Worm (Caenorhabditis elegans) whole organism, young adult: ENCODE results near the gene F43D2.7.

Source experiments
- C06A6.2 ChIP-seq: fragments of 200-800 bp; sonication (Bioruptor generic); conservative IDR thresholded peaks from 2 replicates; pipeline ENCODE4 v1.3.6; 2022; ENCODE audit warnings: missing genetic modification characterization, missing compliant biosample characterization
- F22D6.2 ChIP-seq: sonication (generic microtip); optimal IDR thresholded peaks from 2 replicates; lab custom pipeline; 2016; ENCODE audit warnings: mild to moderate bottlenecking, missing genetic modification characterization, missing compliant biosample characterization
- F37B4.10 ChIP-seq: fragments of 200-800 bp; sonication (Bioruptor generic); IDR thresholded peaks from 2 replicates; pipeline ENCODE4 v1.3.6; 2022; ENCODE audit warnings: missing genetic modification characterization, missing compliant biosample characterization
- F39B2.1 ChIP-seq: fragments of 200-800 bp; sonication (Bioruptor generic); IDR thresholded peaks from 2 replicates; pipeline ENCODE4 v1.3.6; 2022; ENCODE audit warnings: missing genetic modification reagents, missing genetic modification characterization, missing compliant biosample characterization
- F57A8.1 ChIP-seq: fragments of 200-800 bp; sonication (Bioruptor generic); optimal IDR thresholded peaks from 2 replicates; lab custom pipeline; 2018; ENCODE audit warnings: mild to moderate bottlenecking, missing genetic modification characterization, moderate library complexity, missing compliant biosample characterization
- K11D2.4 ChIP-seq: fragments of 200-800 bp; sonication (Bioruptor generic); IDR thresholded peaks from 2 replicates; pipeline ENCODE4 v1.3.6; 2022; ENCODE audit warnings: missing genetic modification reagents, missing genetic modification characterization, missing compliant biosample characterization
- K12H6.12 ChIP-seq: fragments of 200-800 bp; sonication (Bioruptor generic); optimal IDR thresholded peaks from 2 replicates; lab custom pipeline; 2018; ENCODE audit warnings: mild to moderate bottlenecking, missing genetic modification characterization, missing compliant biosample characterization
- Y56A3A.18 ChIP-seq: fragments of 200-800 bp; sonication (Bioruptor generic); IDR thresholded peaks from 2 replicates; pipeline ENCODE4 v1.3.6; 2022; ENCODE audit warnings: missing genetic modification reagents, missing genetic modification characterization, missing compliant biosample characterization
- Y67H2A.10 ChIP-seq: fragments of 200-800 bp; sonication (Bioruptor generic); conservative IDR thresholded peaks from 2 replicates; pipeline ENCODE4 v1.3.6; 2022; ENCODE audit warnings: missing genetic modification reagents, missing genetic modification characterization, missing compliant biosample characterization
- ZK185.1 ChIP-seq: sonication (generic microtip); optimal IDR thresholded peaks from 2 replicates; lab custom pipeline; 2016; ENCODE audit warnings: mild to moderate bottlenecking, missing genetic modification characterization, missing compliant biosample characterization; ENCODE audit not compliant: poor library complexity, severe bottlenecking
- ama-1 ChIP-seq, 3 experiments: fragments of 150-350 bp in 1 of 3; sonication (generic microtip) in 2 of 3; optimal IDR thresholded peaks; 2 replicates each; lab custom pipeline; 2014 to 2018; ENCODE audit warnings: missing biosample characterization in 2 of 3, missing genetic modification characterization in 2 of 3, missing genetic modification reagents in 2 of 3
- aptf-2 ChIP-seq: fragments of 200-800 bp; sonication (Bioruptor generic); conservative IDR thresholded peaks from 2 replicates; pipeline ENCODE4 v1.3.6; 2022; ENCODE audit warnings: missing genetic modification reagents, missing genetic modification characterization, missing compliant biosample characterization
- atf-7 ChIP-seq: sonication (generic microtip); optimal IDR thresholded peaks from 2 replicates; lab custom pipeline; 2017; ENCODE audit warnings: mild to moderate bottlenecking, missing genetic modification characterization, missing compliant biosample characterization
- attf-3 ChIP-seq: fragments of 200-800 bp; sonication (Bioruptor generic); conservative IDR thresholded peaks from 2 replicates; pipeline ENCODE4 v1.3.6; 2022; ENCODE audit warnings: missing genetic modification reagents, missing genetic modification characterization, missing compliant biosample characterization
- attf-5 ChIP-seq: fragments of 200-800 bp; sonication (Bioruptor generic); optimal IDR thresholded peaks from 2 replicates; lab custom pipeline; 2018; ENCODE audit warnings: mild to moderate bottlenecking, missing genetic modification characterization, missing compliant biosample characterization
- attf-6 ChIP-seq: fragments of 200-800 bp; sonication (Bioruptor generic); IDR thresholded peaks from 2 replicates; pipeline ENCODE4 v1.3.6; 2022; ENCODE audit warnings: missing genetic modification reagents, missing genetic modification characterization, missing compliant biosample characterization
- ceh-100 ChIP-seq: fragments of 200-800 bp; sonication (Bioruptor generic); IDR thresholded peaks from 2 replicates; pipeline ENCODE4 v1.3.6; 2022; ENCODE audit warnings: missing genetic modification reagents, missing genetic modification characterization, missing compliant biosample characterization
- ceh-40 ChIP-seq: fragments of 200-800 bp; sonication (Bioruptor generic); IDR thresholded peaks from 2 replicates; pipeline ENCODE4 v1.3.6; 2022; ENCODE audit warnings: missing genetic modification characterization, missing compliant biosample characterization
- ceh-91 ChIP-seq: fragments of 200-800 bp; sonication (Bioruptor generic); IDR thresholded peaks from 2 replicates; pipeline ENCODE4 v1.3.6; 2022; ENCODE audit warnings: missing genetic modification reagents, missing genetic modification characterization, missing compliant biosample characterization
- chd-7 ChIP-seq: sonication (generic microtip); optimal IDR thresholded peaks from 2 replicates; lab custom pipeline; 2016; ENCODE audit warnings: mild to moderate bottlenecking, missing genetic modification characterization, moderate library complexity, missing compliant biosample characterization
- die-1 ChIP-seq: sonication (generic microtip); optimal IDR thresholded peaks from 2 replicates; lab custom pipeline; 2016; ENCODE audit warnings: missing genotype, mild to moderate bottlenecking, missing genetic modification characterization, missing compliant biosample characterization
- dpl-1 ChIP-seq: fragments of 150-350 bp; optimal IDR thresholded peaks from 2 replicates; lab custom pipeline; 2014; ENCODE audit warnings: missing biosample characterization, missing genetic modification reagents, missing genetic modification characterization
- egl-18 ChIP-seq: fragments of 200-800 bp; sonication (Bioruptor generic); IDR thresholded peaks from 2 replicates; pipeline ENCODE4 v1.3.6; 2022; ENCODE audit warnings: missing genetic modification reagents, missing genetic modification characterization, missing compliant biosample characterization
- egrh-3 ChIP-seq: fragments of 200-800 bp; sonication (Bioruptor generic); IDR thresholded peaks from 2 replicates; pipeline ENCODE4 v1.3.6; 2022; ENCODE audit warnings: missing genetic modification reagents, missing genetic modification characterization, missing compliant biosample characterization
- ets-4 ChIP-seq: fragments of 200-800 bp; sonication (Bioruptor generic); optimal IDR thresholded peaks from 2 replicates; lab custom pipeline; 2018; ENCODE audit warnings: mild to moderate bottlenecking, missing genetic modification characterization, missing compliant biosample characterization
- him-1 ChIP-seq: sonication (generic microtip); optimal IDR thresholded peaks from 2 replicates; lab custom pipeline; 2016; ENCODE audit warnings: missing genotype, missing genetic modification reagents, missing genetic modification characterization, missing compliant biosample characterization
- hlh-12 ChIP-seq: sonication (generic microtip); optimal IDR thresholded peaks from 2 replicates; lab custom pipeline; 2016; ENCODE audit warnings: missing genetic modification characterization, missing compliant biosample characterization
- hmg-1.2 ChIP-seq: fragments of 200-800 bp; sonication (Bioruptor generic); IDR thresholded peaks from 2 replicates; pipeline ENCODE4 v1.3.6; 2022; ENCODE audit warnings: missing genetic modification reagents, missing genetic modification characterization, missing compliant biosample characterization
- hrde-1 ChIP-seq: sonication (generic microtip); optimal IDR thresholded peaks from 2 replicates; lab custom pipeline; 2016; ENCODE audit warnings: missing genetic modification characterization, mild to moderate bottlenecking, missing compliant biosample characterization, moderate library complexity, missing genotype, missing genetic modification reagents, borderline replicate concordance
- lin-40 ChIP-seq: sonication (generic microtip); optimal IDR thresholded peaks from 2 replicates; lab custom pipeline; 2016; ENCODE audit warnings: missing genetic modification characterization, mild to moderate bottlenecking, missing compliant biosample characterization, missing genotype, missing genetic modification reagents
- mcd-1 ChIP-seq: fragments of 200-800 bp; sonication (Bioruptor generic); IDR thresholded peaks from 2 replicates; pipeline ENCODE4 v1.3.6; 2022; ENCODE audit warnings: missing genetic modification reagents, missing genetic modification characterization, missing compliant biosample characterization
- mel-28 ChIP-seq: sonication (generic microtip); optimal IDR thresholded peaks from 2 replicates; lab custom pipeline; 2016; ENCODE audit warnings: borderline replicate concordance, mild to moderate bottlenecking, missing genetic modification characterization, missing compliant biosample characterization
- nhr-120 ChIP-seq: fragments of 200-800 bp; sonication (Bioruptor generic); IDR thresholded peaks from 2 replicates; pipeline ENCODE4 v1.3.6; 2022; ENCODE audit warnings: missing genetic modification characterization, missing compliant biosample characterization
- rcor-1 ChIP-seq: fragments of 200-800 bp; sonication (Bioruptor generic); IDR thresholded peaks from 2 replicates; pipeline ENCODE4 v1.3.6; 2022; ENCODE audit warnings: missing genetic modification reagents, missing genetic modification characterization, missing compliant biosample characterization
- sdz-38 ChIP-seq: sonication (generic microtip); optimal IDR thresholded peaks from 2 replicates; lab custom pipeline; 2016; ENCODE audit warnings: missing genotype, missing genetic modification characterization, missing compliant biosample characterization
- snpc-1.3 ChIP-seq: sonication (generic microtip); optimal IDR thresholded peaks from 2 replicates; lab custom pipeline; 2017; ENCODE audit warnings: missing genetic modification characterization, mild to moderate bottlenecking, missing compliant biosample characterization, antibody characterized with exemption, moderate library complexity, missing genotype, missing genetic modification reagents; ENCODE audit not compliant: insufficient read depth
- somi-1 ChIP-seq: fragments of 200-800 bp; sonication (Bioruptor generic); optimal IDR thresholded peaks from 2 replicates; lab custom pipeline; 2018; ENCODE audit warnings: mild to moderate bottlenecking, missing genetic modification characterization, missing compliant biosample characterization
- tbp1 ChIP-seq: fragments of 200-800 bp; sonication (Bioruptor generic); optimal IDR thresholded peaks from 2 replicates; lab custom pipeline; 2018; ENCODE audit warnings: mild to moderate bottlenecking, missing genetic modification characterization, missing compliant biosample characterization
- tlf-1 ChIP-seq: fragments of 200-800 bp; sonication (Bioruptor generic); optimal IDR thresholded peaks from 2 replicates; lab custom pipeline; 2018; ENCODE audit warnings: mild to moderate bottlenecking, missing genetic modification characterization, missing compliant biosample characterization
- unc-130 ChIP-seq: sonication (generic microtip); optimal IDR thresholded peaks from 2 replicates; lab custom pipeline; 2016; ENCODE audit warnings: missing genetic modification reagents, missing genetic modification characterization, missing compliant biosample characterization
- unc-62 ChIP-seq: fragments of 150-350 bp; optimal IDR thresholded peaks from 2 replicates; lab custom pipeline; 2014; ENCODE audit warnings: missing biosample characterization, missing genetic modification reagents, missing genetic modification characterization
- xnd-1 ChIP-seq: sonication (generic microtip); optimal IDR thresholded peaks from 2 replicates; lab custom pipeline; 2016; ENCODE audit warnings: missing genotype, missing genetic modification reagents, missing genetic modification characterization, missing compliant biosample characterization
- zfh-2 ChIP-seq: fragments of 200-800 bp; sonication (Bioruptor generic); conservative IDR thresholded peaks from 2 replicates; pipeline ENCODE4 v1.3.6; 2022; ENCODE audit warnings: missing genetic modification reagents, missing genetic modification characterization, missing compliant biosample characterization
- zim-3 ChIP-seq: sonication (generic microtip); optimal IDR thresholded peaks from 2 replicates; lab custom pipeline; 2017; ENCODE audit warnings: mild to moderate bottlenecking, missing genetic modification characterization, moderate library complexity, missing compliant biosample characterization
- ztf-28 ChIP-seq: fragments of 200-800 bp; sonication (Bioruptor generic); IDR thresholded peaks from 2 replicates; pipeline ENCODE4 v1.3.6; 2022; ENCODE audit warnings: missing genetic modification reagents, missing genetic modification characterization, missing compliant biosample characterization
- ztf-6 ChIP-seq: fragments of 200-800 bp; sonication (Bioruptor generic); IDR thresholded peaks from 2 replicates; pipeline ENCODE4 v1.3.6; 2022; ENCODE audit warnings: missing genetic modification reagents, missing genetic modification characterization, missing compliant biosample characterization

F43D2.7 gene

DNA sequence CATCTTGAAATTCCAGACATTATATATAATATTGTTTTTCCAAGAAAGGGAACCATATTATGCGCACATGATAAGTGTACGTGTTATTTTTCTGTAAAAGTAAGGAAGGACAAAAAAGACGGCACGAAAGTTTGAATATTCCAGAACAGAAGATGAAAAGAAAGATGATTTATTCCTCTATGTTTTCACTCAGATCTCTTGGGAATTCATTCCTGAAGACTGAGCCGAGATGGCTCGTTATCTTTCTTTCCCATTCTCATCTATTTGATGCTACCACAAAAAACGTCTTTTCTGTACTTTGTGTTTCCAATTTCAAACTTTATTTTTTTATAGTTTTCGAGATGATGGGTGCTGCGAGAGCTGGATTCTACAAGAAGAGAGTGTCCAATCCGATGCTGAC lies 36.2 kb downstream of the F43D2.7 start:
- TF ChIP-seq atf-7 (tag; lab: Kevin White, UChicago) (no peak), attf-5 (GFP tag; lab: Kevin White, UChicago) (no peak), ztf-6 (GFP tag; lab: Robert Waterston, UW) (no peak), snpc-1.3 (tag; lab: Kevin White, UChicago) (no peak), him-1 (no peak), sdz-38 (tag; lab: Kevin White, UChicago) (no peak), tbp1 (GFP tag; lab: Kevin White, UChicago) (no peak), rcor-1 (GFP tag; lab: Robert Waterston, UW) (no peak), xnd-1 (tag; lab: Kevin White, UChicago) (no peak), hmg-1.2 (GFP tag; lab: Robert Waterston, UW) (no peak), zfh-2 (GFP tag; lab: Robert Waterston, UW) (no peak), lin-40 (tag; lab: Kevin White, UChicago) (no peak), F37B4.10 (GFP tag; lab: Robert Waterston, UW) (no peak)

DNA sequence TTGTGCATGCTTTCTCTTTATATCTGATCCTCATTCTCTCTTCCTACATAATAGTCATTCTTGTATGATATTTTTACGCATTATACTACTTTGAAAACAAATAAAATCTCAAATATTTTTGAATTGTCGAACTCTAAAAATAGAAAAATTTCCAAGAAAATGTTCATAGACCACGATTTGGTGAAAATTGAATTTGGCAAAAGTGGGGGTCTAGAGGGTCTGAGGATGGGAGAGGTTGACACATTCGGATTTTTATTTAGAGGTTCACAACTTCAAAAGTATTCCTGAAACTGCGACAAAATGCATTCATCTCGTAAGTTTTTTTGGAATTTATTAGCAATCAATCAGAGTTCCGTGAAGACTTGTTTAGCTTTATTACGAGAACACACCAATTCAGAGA lies 40.0 kb downstream of the F43D2.7 start, which contains the start of gene glb-22:
glb-22 (plus strand) TSS at position 301 of the 400 bp plus-strand sequence.
- TF ChIP-seq hrde-1 (tag; lab: Kevin White, UChicago) (no peak), ztf-6 (GFP tag; lab: Robert Waterston, UW) (no peak), egrh-3 (no peak), ceh-40 (GFP tag; lab: Robert Waterston, UW) (no peak), unc-130 (GFP tag; lab: Kevin White, UChicago) (no peak), nhr-120 (no peak), F22D6.2 (tag; lab: Kevin White, UChicago) (no peak), mcd-1 (GFP tag; lab: Robert Waterston, UW) (no peak), dpl-1 (GFP tag; lab: Kevin White, UChicago) (no peak), atf-7 (tag; lab: Kevin White, UChicago) (no peak), F39B2.1 (GFP tag; lab: Robert Waterston, UW) (no peak), Y56A3A.18 (GFP tag; lab: Robert Waterston, UW) (no peak), him-1 (no peak), ceh-100 (GFP tag; lab: Robert Waterston, UW) (no peak), tlf-1 (GFP tag; lab: Kevin White, UChicago) (no peak), K12H6.12 (tag; lab: Kevin White, UChicago) (no peak), ztf-28 (no peak), ZK185.1 (tag; lab: Kevin White, UChicago) (no peak), somi-1 (no peak)

DNA sequence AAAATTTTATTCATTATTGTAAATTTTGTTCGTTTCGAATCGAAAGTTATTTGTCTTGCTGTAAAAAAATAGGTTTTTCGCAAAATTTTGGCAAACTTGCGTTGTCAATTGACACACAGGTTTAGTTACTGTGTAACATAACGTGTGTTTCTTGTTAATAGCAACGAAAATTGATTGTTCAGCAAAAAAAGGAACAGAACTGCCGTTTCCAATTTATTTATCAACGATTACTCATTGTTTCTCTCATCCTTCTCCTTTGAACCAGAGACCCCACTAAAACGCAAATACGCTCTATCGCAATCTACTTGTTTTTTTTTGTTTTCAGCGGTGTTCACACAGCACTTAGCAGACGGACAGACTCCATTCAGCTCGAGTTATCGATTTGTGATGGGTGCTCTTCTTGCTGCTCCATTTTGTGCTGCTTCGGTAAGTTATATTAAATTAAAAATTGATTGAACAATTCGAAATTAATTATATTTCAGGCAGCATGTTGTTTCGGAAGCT lies 42.2 kb downstream of the F43D2.7 start, which contains the start of gene R11H6.2:
R11H6.2 (plus strand) TSS at position 326 of the 504 bp plus-strand sequence.
- TF ChIP-seq mel-28 (no peak), K11D2.4 (GFP tag; lab: Robert Waterston, UW) (no peak), ceh-91 (GFP tag; lab: Robert Waterston, UW) (no peak), ztf-6 (GFP tag; lab: Robert Waterston, UW) (no peak), ets-4 (GFP tag; lab: Kevin White, UChicago) (no peak), attf-6 (GFP tag; lab: Robert Waterston, UW) (no peak), zim-3 (tag; lab: Kevin White, UChicago) (no peak), hlh-12 (tag; lab: Kevin White, UChicago) (no peak), C06A6.2 (GFP tag; lab: Robert Waterston, UW) (no peak), chd-7 (no peak), die-1 (tag; lab: Kevin White, UChicago) (no peak), mcd-1 (GFP tag; lab: Robert Waterston, UW) (peak; percentile 68), ceh-40 (GFP tag; lab: Robert Waterston, UW) (no peak), egl-18 (GFP tag; lab: Robert Waterston, UW) (no peak), F57A8.1 (GFP tag; lab: Kevin White, UChicago) (no peak), attf-5 (GFP tag; lab: Kevin White, UChicago) (peak; percentile 44), lin-40 (tag; lab: Kevin White, UChicago) (no peak), unc-62 (GFP tag; lab: Kevin White, UChicago) (no peak), attf-3 (GFP tag; lab: Robert Waterston, UW) (no peak), Y67H2A.10 (GFP tag; lab: Robert Waterston, UW) (no peak), ama-1 (optimal IDR thresholded peaks at IDR 0.05; lab: Kevin White, UChicago) (no peak), ama-1 (GFP tag; optimal IDR thresholded peaks at IDR 0.05; lab: Kevin White, UChicago) (no peak), aptf-2 (no peak)
